Fruit fly (Drosophila melanogaster) whole organism, wandering third instar larva: Measurements from ENCODE around the gene mmy.

Experiments used
- Abd-B ChIP-seq: fragments of >200 bp; optimal IDR thresholded peaks from 2 replicates; lab custom pipeline; 2017; ENCODE audit warnings: missing biosample characterization, missing genetic modification characterization
- CG32264 ChIP-seq: fragments of 200-800 bp; sonication (Bioruptor generic); optimal IDR thresholded peaks from 2 replicates; lab custom pipeline; 2016; ENCODE audit warnings: missing biosample characterization, missing genetic modification characterization
- CG9705 ChIP-seq: fragments of 200-800 bp; sonication (Bioruptor generic); optimal IDR thresholded peaks from 2 replicates; lab custom pipeline; 2018; ENCODE audit warnings: missing biosample characterization, mild to moderate bottlenecking, missing genetic modification characterization
- CrebA ChIP-seq: fragments of 200-800 bp; sonication (Bioruptor generic); optimal IDR thresholded peaks from 2 replicates; lab custom pipeline; 2016; ENCODE audit warnings: missing biosample characterization, mild to moderate bottlenecking, missing genetic modification characterization, borderline replicate concordance
- Dif ChIP-seq: fragments of 200-275, 200-300 bp; sonication (Bioruptor generic); optimal IDR thresholded peaks from 2 replicates; lab custom pipeline; 2018; ENCODE audit warnings: missing biosample characterization, missing genetic modification characterization; ENCODE audit not compliant: partially characterized antibody
- HLH106 ChIP-seq: fragments of 200-800 bp; optimal IDR thresholded peaks from 3 replicates; lab custom pipeline; 2019; ENCODE audit warnings: missing biosample characterization, mild to moderate bottlenecking, missing genetic modification characterization, moderate library complexity
- Hnf4 ChIP-seq: fragments of 200-800 bp; sonication (Bioruptor generic); optimal IDR thresholded peaks from 2 replicates; lab custom pipeline; 2016; ENCODE audit warnings: missing biosample characterization, mild to moderate bottlenecking, missing genetic modification characterization
- Hr78 ChIP-seq: fragments of >200 bp; optimal IDR thresholded peaks from 2 replicates; lab custom pipeline; 2017; ENCODE audit warnings: missing biosample characterization, missing genetic modification characterization
- Jra ChIP-seq: sonication (Bioruptor generic); optimal IDR thresholded peaks from 2 replicates; lab custom pipeline; 2016; ENCODE audit warnings: missing biosample characterization, missing genetic modification characterization
- N ChIP-seq: fragments of >200 bp; optimal IDR thresholded peaks from 2 replicates; lab custom pipeline; 2018; ENCODE audit warnings: missing biosample characterization, missing external identifiers, missing genetic modification characterization
- OdsH ChIP-seq: fragments of 200-800 bp; sonication (Bioruptor generic); optimal IDR thresholded peaks from 2 replicates; lab custom pipeline; 2016; ENCODE audit warnings: missing biosample characterization, mild to moderate bottlenecking, missing genetic modification characterization
- Rel ChIP-seq, 2 experiments: fragments of 200-800 bp; sonication (Bioruptor generic) in 1 of 2; optimal IDR thresholded peaks; 2 replicates in 1 of 2; 3 replicates in 1 of 2; lab custom pipeline; 2016 to 2019; ENCODE audit warnings: mild to moderate bottlenecking in 2 of 2, missing biosample characterization in 2 of 2, missing genetic modification characterization in 2 of 2, moderate library complexity in 1 of 2
- Sp1 ChIP-seq: fragments of 200-800 bp; sonication (Bioruptor generic); optimal IDR thresholded peaks from 3 replicates; lab custom pipeline; 2019; ENCODE audit warnings: missing biosample characterization, mild to moderate bottlenecking, missing genetic modification characterization, moderate library complexity
- brk ChIP-seq: fragments of 200-800 bp; sonication (Bioruptor generic); optimal IDR thresholded peaks from 2 replicates; lab custom pipeline; 2016; ENCODE audit warnings: missing biosample characterization, mild to moderate bottlenecking, missing genetic modification characterization
- dmrt93B ChIP-seq: fragments of 200-800 bp; sonication (Bioruptor generic); optimal IDR thresholded peaks from 2 replicates; lab custom pipeline; 2018; ENCODE audit warnings: missing biosample characterization, mild to moderate bottlenecking, missing genetic modification characterization
- dsf ChIP-seq: sonication (Bioruptor generic); optimal IDR thresholded peaks from 2 replicates; lab custom pipeline; 2016; ENCODE audit warnings: missing biosample characterization, missing genetic modification characterization, borderline replicate concordance
- ey ChIP-seq: fragments of 200-800 bp; sonication (Bioruptor generic); optimal IDR thresholded peaks from 2 replicates; lab custom pipeline; 2016; ENCODE audit warnings: missing biosample characterization, missing genetic modification characterization
- foxo ChIP-seq, 2 experiments: fragments of 200-800 bp; sonication (Bioruptor generic); optimal IDR thresholded peaks; 2 replicates in 1 of 2; 3 replicates in 1 of 2; lab custom pipeline; 2016 to 2017; ENCODE audit warnings: missing biosample characterization in 2 of 2, missing genetic modification characterization in 2 of 2
- fru ChIP-seq: fragments of 200-800 bp; sonication (Bioruptor generic); optimal IDR thresholded peaks from 3 replicates; lab custom pipeline; 2016; ENCODE audit warnings: missing biosample characterization, mild to moderate bottlenecking, missing genetic modification characterization
- h ChIP-seq: fragments of 200-800 bp; sonication (Bioruptor generic); optimal IDR thresholded peaks from 3 replicates; lab custom pipeline; 2016; ENCODE audit warnings: missing biosample characterization, mild to moderate bottlenecking, missing genetic modification characterization
- lola ChIP-seq: fragments of >200 bp; optimal IDR thresholded peaks from 2 replicates; lab custom pipeline; 2017; ENCODE audit warnings: missing biosample characterization, missing genetic modification characterization
- pan ChIP-seq: fragments of >200 bp; optimal IDR thresholded peaks from 2 replicates; lab custom pipeline; 2017
- psq ChIP-seq: fragments of 200-800 bp; sonication (Bioruptor generic); optimal IDR thresholded peaks from 3 replicates; lab custom pipeline; 2017; ENCODE audit warnings: missing biosample characterization, mild to moderate bottlenecking, missing genetic modification characterization, moderate library complexity
- rgr ChIP-seq: fragments of 200-800 bp; sonication (Bioruptor generic); optimal IDR thresholded peaks from 3 replicates; lab custom pipeline; 2016; ENCODE audit warnings: missing biosample characterization, mild to moderate bottlenecking, missing genetic modification characterization
- sage ChIP-seq: fragments of 200-800 bp; sonication (Bioruptor generic); optimal IDR thresholded peaks from 2 replicates; lab custom pipeline; 2016; ENCODE audit warnings: missing biosample characterization, mild to moderate bottlenecking, missing genetic modification characterization
- tai ChIP-seq: sonication (Bioruptor generic); optimal IDR thresholded peaks from 2 replicates; lab custom pipeline; 2016; ENCODE audit warnings: missing biosample characterization, missing genetic modification characterization
- woc ChIP-seq: sonication (Bioruptor generic); optimal IDR thresholded peaks from 2 replicates; lab custom pipeline; 2016; ENCODE audit warnings: missing biosample characterization, mild to moderate bottlenecking, missing genetic modification characterization

mmy gene

dm6 chr2L:6480212-6480994, 6.7 kb upstream of the mmy start, which contains the start of the genes Sec61alpha and Daxx (continued):
- TF ChIP-seq Dif (GFP tag; lab: Kevin White, UChicago) (no peak), CrebA (GFP tag; lab: Kevin White, UChicago) (peak; percentile 97), woc (GFP tag; lab: Kevin White, UChicago) (peak; percentile 89), fru (GFP tag; lab: Kevin White, UChicago) (peak; percentile 77), Abd-B (no peak), CG9705 (GFP tag; lab: Kevin White, UChicago) (peak; percentile 61), ey (GFP tag; lab: Kevin White, UChicago) (peak; percentile 89), dmrt93B (GFP tag; lab: Kevin White, UChicago) (no peak), psq (GFP tag; lab: Kevin White, UChicago) (peak; percentile 69), tai (GFP tag; lab: Kevin White, UChicago) (no peak)
- TF ChIP-seq, all 38 proteins: peak for 24

DNA sequence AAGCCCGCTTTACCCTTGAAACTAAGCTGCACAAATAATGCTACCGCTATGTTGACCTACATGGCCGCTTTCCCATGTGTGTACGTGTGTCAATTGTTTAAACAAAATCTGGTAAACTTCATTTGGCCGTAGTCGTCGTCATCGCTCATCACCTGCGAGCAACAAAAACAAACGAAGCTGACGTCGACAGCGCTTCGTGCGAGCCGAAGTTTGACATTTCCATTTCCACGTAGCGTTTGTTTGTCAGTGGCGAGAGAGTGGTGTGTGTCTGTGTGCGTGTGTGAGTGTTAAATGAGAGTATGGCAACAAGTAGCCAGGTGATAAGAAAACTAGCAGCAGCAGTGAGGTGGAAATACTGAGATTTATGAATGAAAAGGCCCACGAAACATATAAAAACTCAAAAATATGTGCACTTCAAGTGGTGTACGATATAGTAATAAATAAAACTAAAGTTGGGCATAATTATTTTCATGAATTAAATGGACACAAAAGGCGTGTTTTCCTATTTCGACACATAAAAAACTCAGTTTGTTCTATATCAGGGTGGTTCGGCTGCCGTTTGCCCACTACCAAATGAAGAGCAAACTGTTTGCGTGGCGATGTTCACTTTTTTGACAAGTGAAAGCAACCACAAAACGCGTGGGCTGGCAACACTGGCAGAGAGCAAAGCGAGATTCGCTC, 5.7 kb upstream of the mmy start:
- TF ChIP-seq Hr78: no peak
- peak; percentile 18 for TF ChIP-seq HLH106 (tag; lab: Kevin White, UChicago)
- TF ChIP-seq brk (GFP tag; lab: Kevin White, UChicago): peak; percentile 16
- no peak for TF ChIP-seq dsf (GFP tag; lab: Kevin White, UChicago)
- TF ChIP-seq CG32264 (GFP tag; lab: Kevin White, UChicago): peak; percentile 28
- TF ChIP-seq Dif (GFP tag; lab: Kevin White, UChicago): peak; percentile 40
- TF ChIP-seq Hnf4 (GFP tag; lab: Kevin White, UChicago): peak; percentile 7
- TF ChIP-seq pan: no peak
- peak; percentile 6 to 18 for TF ChIP-seq foxo (GFP tag; optimal IDR thresholded peaks at IDR 0.05; lab: Kevin White, UChicago)
- no peak for TF ChIP-seq N
- TF ChIP-seq h (GFP tag; lab: Kevin White, UChicago): peak; percentile 28
- peak; percentile 98 for TF ChIP-seq CrebA (GFP tag; lab: Kevin White, UChicago)
- peak; percentile 14 for TF ChIP-seq rgr (GFP tag; lab: Kevin White, UChicago)
- peak; percentile 42 for TF ChIP-seq OdsH

DNA sequence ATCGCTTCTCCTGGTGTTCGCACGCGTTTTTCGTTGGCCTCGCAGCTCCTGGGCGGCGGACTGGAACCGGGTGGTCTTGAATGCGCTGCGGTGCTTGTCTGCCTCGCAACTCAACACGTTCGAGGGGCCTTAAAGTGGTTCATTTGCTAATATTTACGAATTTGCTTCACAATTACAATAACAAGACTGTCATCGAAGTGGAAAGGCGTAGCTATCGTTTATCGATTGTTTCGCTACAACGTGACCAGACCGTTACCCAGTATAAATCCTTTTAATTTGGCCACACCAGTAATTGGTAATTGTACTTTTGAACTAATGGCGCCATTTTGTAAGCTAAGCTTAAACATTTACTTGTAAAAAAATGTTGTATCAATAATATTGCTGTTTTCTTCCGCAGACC, 3.0 kb upstream of the mmy start, which contains the start of gene CG9536:
TSS of gene CG9536 (minus strand) at position 223 of the 400 bp plus-strand sequence.
- TF ChIP-seq sage (GFP tag; lab: Kevin White, UChicago) (peak; percentile 18), Sp1 (no peak), Rel (GFP tag; optimal IDR thresholded peaks at IDR 0.05; lab: Kevin White, UChicago) (no peak), Rel (tag; optimal IDR thresholded peaks at IDR 0.05; lab: Kevin White, UChicago) (peak; percentile 11), rgr (GFP tag; lab: Kevin White, UChicago) (no peak), pan (no peak)

DNA sequence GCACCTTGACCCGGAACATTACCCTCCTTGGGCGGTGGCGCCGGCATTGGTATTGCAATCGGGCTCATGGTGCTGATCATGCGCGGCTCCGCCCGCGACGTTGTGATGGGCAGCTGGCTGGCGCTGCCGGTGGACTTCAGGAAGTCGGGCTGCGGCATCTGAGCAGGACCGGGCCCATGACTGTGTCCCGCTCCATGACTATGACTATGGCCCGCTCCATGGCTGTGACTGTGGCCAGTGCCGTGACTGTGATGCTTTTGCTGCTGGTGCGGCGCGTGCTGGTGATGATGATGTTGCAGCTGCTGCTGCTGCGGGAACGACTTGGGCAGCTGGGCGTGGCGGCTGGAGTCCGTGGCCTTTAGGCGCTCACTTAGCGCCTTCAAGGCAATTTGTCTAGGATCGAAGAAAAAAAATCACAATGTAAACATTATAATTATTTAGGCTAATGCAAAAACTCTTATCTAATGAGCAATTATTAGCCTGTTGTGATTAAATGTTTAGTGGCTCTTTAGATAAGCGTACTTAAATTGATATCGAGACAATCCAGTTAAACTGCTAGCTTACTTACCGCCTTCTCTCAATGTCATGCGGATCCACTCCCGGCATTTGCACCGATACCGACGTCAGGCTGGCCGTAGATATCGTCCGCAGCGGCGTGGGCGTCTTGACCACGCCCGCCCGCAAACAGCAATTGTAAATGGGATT, 1.3 kb upstream of the mmy start:
- TF ChIP-seq psq (GFP tag; lab: Kevin White, UChicago) (no peak), CG9705 (GFP tag; lab: Kevin White, UChicago) (no peak), Dif (GFP tag; lab: Kevin White, UChicago) (no peak), Hr78 (no peak), HLH106 (tag; lab: Kevin White, UChicago) (no peak), Jra (GFP tag; lab: Kevin White, UChicago) (no peak), rgr (GFP tag; lab: Kevin White, UChicago) (no peak), pan (no peak)

DNA sequence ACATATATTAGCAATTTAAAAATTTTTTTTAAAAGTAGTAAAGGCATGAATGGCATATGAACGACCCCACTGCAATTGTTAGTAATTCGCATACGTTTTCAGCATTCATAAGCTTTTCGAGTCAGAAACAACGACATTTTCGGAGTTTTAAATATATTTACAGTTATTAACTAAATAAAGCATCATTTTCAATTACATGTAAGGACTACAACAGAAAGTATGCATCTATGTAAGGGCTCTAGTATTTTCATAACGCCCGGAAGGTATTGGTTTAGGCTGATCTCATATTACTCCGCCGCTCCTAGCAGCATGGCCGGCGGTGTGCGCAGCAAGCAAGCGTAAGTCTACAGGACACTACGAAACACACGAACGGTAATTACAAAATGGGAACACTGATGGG, 594 bp upstream of the mmy start:
- TF ChIP-seq h (GFP tag; lab: Kevin White, UChicago) (no peak), fru (GFP tag; lab: Kevin White, UChicago) (no peak), lola (GFP tag; lab: Kevin White, UChicago) (no peak), CG9705 (GFP tag; lab: Kevin White, UChicago) (no peak)
- TF ChIP-seq, all 38 proteins: peak for 0
